Worm (Caenorhabditis elegans) whole organism, late embryonic: ENCODE data around the gene vps-33.2.

ENCODE experiments used
- K09A11.1 ChIP-seq: sonication (generic microtip); optimal IDR thresholded peaks from 2 replicates; lab custom pipeline; 2017; ENCODE audit warnings: antibody characterized with exemption, mild to moderate bottlenecking, missing genetic modification characterization, missing compliant biosample characterization; ENCODE audit not compliant: insufficient read depth
- Y22D7AL.16 ChIP-seq: sonication (generic microtip); optimal IDR thresholded peaks from 2 replicates; lab custom pipeline; 2016; ENCODE audit warnings: missing genetic modification characterization, missing compliant biosample characterization
- ama-1 ChIP-seq: fragments of 150-350 bp; optimal IDR thresholded peaks from 2 replicates; lab custom pipeline; 2014
- ceh-18 ChIP-seq: sonication (generic microtip); optimal IDR thresholded peaks from 2 replicates; lab custom pipeline; 2016; ENCODE audit warnings: missing genetic modification characterization, missing compliant biosample characterization
- ceh-2 ChIP-seq: sonication (generic microtip); optimal IDR thresholded peaks from 2 replicates; lab custom pipeline; 2016; ENCODE audit warnings: missing genotype, missing genetic modification characterization, missing compliant biosample characterization
- ceh-22 ChIP-seq: sonication (generic microtip); optimal IDR thresholded peaks from 2 replicates; lab custom pipeline; 2017; ENCODE audit warnings: missing biosample characterization, missing genetic modification characterization
- ceh-24 ChIP-seq: sonication (generic microtip); optimal IDR thresholded peaks from 2 replicates; lab custom pipeline; 2016; ENCODE audit warnings: mild to moderate bottlenecking, missing genetic modification characterization, missing compliant biosample characterization
- ceh-30 ChIP-seq: fragments of 150-350 bp; optimal IDR thresholded peaks from 2 replicates; lab custom pipeline; 2014; ENCODE audit warnings: missing biosample characterization, missing genetic modification characterization
- ceh-31 ChIP-seq: sonication (generic microtip); optimal IDR thresholded peaks from 2 replicates; lab custom pipeline; 2016; ENCODE audit warnings: missing genetic modification characterization, missing compliant biosample characterization
- ceh-34 ChIP-seq: sonication (generic microtip); optimal IDR thresholded peaks from 2 replicates; lab custom pipeline; 2016; ENCODE audit warnings: mild to moderate bottlenecking, missing genetic modification characterization, missing compliant biosample characterization
- ceh-48 ChIP-seq: sonication (generic microtip); optimal IDR thresholded peaks from 2 replicates; lab custom pipeline; 2016; ENCODE audit warnings: missing genetic modification characterization, inconsistent platforms, missing compliant biosample characterization
- ceh-9 ChIP-seq: sonication (generic microtip); optimal IDR thresholded peaks from 2 replicates; lab custom pipeline; 2016; ENCODE audit warnings: mild to moderate bottlenecking, missing genetic modification characterization, inconsistent platforms, missing compliant biosample characterization
- dmd-4 ChIP-seq: sonication (generic microtip); optimal IDR thresholded peaks from 2 replicates; lab custom pipeline; 2016; ENCODE audit warnings: borderline replicate concordance, missing genetic modification characterization, missing compliant biosample characterization
- dve-1 ChIP-seq: sonication (generic microtip); optimal IDR thresholded peaks from 2 replicates; lab custom pipeline; 2017; ENCODE audit warnings: antibody characterized with exemption, mild to moderate bottlenecking, missing genetic modification characterization, missing compliant biosample characterization
- fkh-6 ChIP-seq: sonication (generic microtip); optimal IDR thresholded peaks from 2 replicates; lab custom pipeline; 2016; ENCODE audit warnings: missing genetic modification characterization, missing compliant biosample characterization
- gmeb-2 ChIP-seq: sonication (generic microtip); optimal IDR thresholded peaks from 2 replicates; lab custom pipeline; 2016; ENCODE audit warnings: missing genetic modification characterization, inconsistent platforms, missing compliant biosample characterization
- hlh-15 ChIP-seq: sonication (generic microtip); optimal IDR thresholded peaks from 2 replicates; lab custom pipeline; 2016; ENCODE audit warnings: missing genetic modification characterization, missing compliant biosample characterization
- hlh-30 ChIP-seq: sonication (generic microtip); optimal IDR thresholded peaks from 2 replicates; lab custom pipeline; 2017; ENCODE audit warnings: antibody characterized with exemption, missing genetic modification characterization, missing compliant biosample characterization; ENCODE audit not compliant: insufficient read depth
- lim-6 ChIP-seq: sonication (generic microtip); optimal IDR thresholded peaks from 2 replicates; lab custom pipeline; 2016; ENCODE audit warnings: missing genetic modification characterization, missing compliant biosample characterization
- lin-11 ChIP-seq: fragments of 200-800 bp; sonication (Bioruptor generic); optimal IDR thresholded peaks from 2 replicates; lab custom pipeline; 2018; ENCODE audit warnings: mild to moderate bottlenecking, missing genetic modification characterization, missing compliant biosample characterization
- madf-2 ChIP-seq: sonication (generic microtip); optimal IDR thresholded peaks from 2 replicates; lab custom pipeline; 2017; ENCODE audit warnings: missing genetic modification characterization, missing compliant biosample characterization
- nfya-1 ChIP-seq: sonication (generic microtip); optimal IDR thresholded peaks from 2 replicates; lab custom pipeline; 2017; ENCODE audit warnings: missing genetic modification characterization, mild to moderate bottlenecking, missing compliant biosample characterization, antibody characterized with exemption, moderate library complexity
- odd-2 ChIP-seq: sonication (generic microtip); optimal IDR thresholded peaks from 2 replicates; lab custom pipeline; 2017; ENCODE audit warnings: antibody characterized with exemption, mild to moderate bottlenecking, missing genetic modification characterization, missing compliant biosample characterization
- pag-3 ChIP-seq: sonication (generic microtip); optimal IDR thresholded peaks from 2 replicates; lab custom pipeline; 2016; ENCODE audit warnings: missing compliant biosample characterization, missing genetic modification characterization, borderline replicate concordance
- pha-2 ChIP-seq: sonication (generic microtip); optimal IDR thresholded peaks from 2 replicates; lab custom pipeline; 2017; ENCODE audit warnings: mild to moderate bottlenecking, missing genetic modification characterization, missing compliant biosample characterization
- pha-4 ChIP-seq: fragments of 150-350 bp; optimal IDR thresholded peaks from 2 replicates; lab custom pipeline; 2018; ENCODE audit warnings: missing biosample characterization, missing genetic modification reagents, missing genetic modification characterization
- rnt-1 ChIP-seq: sonication (generic microtip); optimal IDR thresholded peaks from 2 replicates; lab custom pipeline; 2016; ENCODE audit warnings: missing genetic modification characterization, missing compliant biosample characterization
- sdc-2 ChIP-seq: sonication (generic microtip); optimal IDR thresholded peaks from 2 replicates; lab custom pipeline; 2016; ENCODE audit warnings: missing genotype, missing genetic modification characterization, missing compliant biosample characterization
- sox-2 ChIP-seq: fragments of 200-800 bp; sonication (Bioruptor generic); IDR thresholded peaks from 2 replicates; pipeline ENCODE4 v1.3.6; 2022; ENCODE audit warnings: missing genetic modification reagents, missing genetic modification characterization, missing compliant biosample characterization
- tbx-2 ChIP-seq: sonication (generic microtip); optimal IDR thresholded peaks from 2 replicates; lab custom pipeline; 2016; ENCODE audit warnings: missing genetic modification characterization, missing compliant biosample characterization
- tbx-7 ChIP-seq: sonication (generic microtip); optimal IDR thresholded peaks from 2 replicates; lab custom pipeline; 2016; ENCODE audit warnings: missing genotype, missing genetic modification characterization, missing compliant biosample characterization
- ttx-3 ChIP-seq: sonication (generic microtip); optimal IDR thresholded peaks from 2 replicates; lab custom pipeline; 2016; ENCODE audit warnings: missing genetic modification reagents, missing genetic modification characterization, missing compliant biosample characterization
- unc-3 ChIP-seq, 2 experiments: fragments of 200-800 bp in 1 of 2; sonication (Bioruptor generic) in 1 of 2; sonication (generic microtip) in 1 of 2; conservative IDR thresholded peaks in 1 of 2; optimal IDR thresholded peaks in 1 of 2; 2 replicates each; pipeline versions ENCODE4 v1.3.6 to Lab custom; 2016 to 2022; ENCODE audit warnings: missing compliant biosample characterization in 2 of 2, missing genetic modification characterization in 2 of 2, missing genetic modification reagents in 1 of 2
- unc-86 ChIP-seq: sonication (generic microtip); optimal IDR thresholded peaks from 2 replicates; lab custom pipeline; 2016; ENCODE audit warnings: missing genetic modification characterization, missing compliant biosample characterization
- zip-5 ChIP-seq: sonication (generic microtip); optimal IDR thresholded peaks from 2 replicates; lab custom pipeline; 2016; ENCODE audit warnings: missing genetic modification characterization, missing compliant biosample characterization

Gene vps-33.2

DNA sequence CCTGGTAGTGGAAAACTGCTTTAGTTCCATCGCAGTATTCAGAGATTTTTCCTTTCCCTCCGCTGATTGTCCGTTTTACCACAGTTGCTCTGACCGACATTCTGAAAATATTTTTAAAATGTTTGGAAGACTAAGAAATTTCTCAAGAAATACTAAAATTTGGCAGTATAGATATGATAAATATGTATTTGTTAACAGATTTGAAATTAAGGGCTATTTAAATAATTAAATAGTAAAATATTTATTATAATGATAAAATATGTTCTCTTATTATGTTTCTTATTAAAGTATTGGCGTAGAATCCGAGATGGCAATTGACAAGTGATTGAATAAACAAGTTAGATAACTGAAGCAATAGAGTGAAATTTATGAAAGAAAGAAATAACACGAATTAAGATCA lies 6.9 kb upstream of the vps-33.2 start, which contains the start of gene aipr-1:
Gene aipr-1, minus strand, starts transcription at position 101 of the 400 bp plus-strand sequence.
- TF ChIP-seq ceh-9 (no peak), lin-11 (tag; lab: Kevin White, UChicago) (no peak), pha-4 (tag; lab: Kevin White, UChicago) (no peak), ceh-2 (tag; lab: Kevin White, UChicago) (no peak), gmeb-2 (no peak), Y22D7AL.16 (tag; lab: Kevin White, UChicago) (no peak), nfya-1 (tag; lab: Kevin White, UChicago) (no peak), ceh-30 (tag; lab: Kevin White, UChicago) (no peak), sox-2 (GFP tag; lab: Robert Waterston, UW) (no peak), pag-3 (tag; lab: Kevin White, UChicago) (no peak), ceh-31 (tag; lab: Kevin White, UChicago) (no peak)

DNA sequence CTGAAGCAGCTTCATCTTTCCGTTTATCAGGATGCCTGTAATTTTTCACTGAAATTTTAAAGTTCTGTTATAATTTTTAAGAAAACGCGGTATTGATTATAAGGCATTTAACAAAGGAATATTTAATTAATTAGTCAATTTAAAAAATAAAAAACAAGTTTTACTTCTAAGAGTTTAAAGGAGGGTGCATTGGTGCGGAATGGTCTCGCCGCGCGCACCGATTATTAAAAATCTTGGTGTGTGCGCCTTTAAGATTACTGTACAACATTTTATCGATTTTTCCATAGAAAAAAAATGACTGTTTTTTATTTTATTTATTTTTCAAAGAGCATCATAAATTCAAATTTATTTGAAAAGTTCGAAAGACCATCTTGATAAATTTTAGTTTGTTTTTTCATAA lies 3.5 kb upstream of the vps-33.2 start:
- TF ChIP-seq ceh-18 (tag; lab: Kevin White, UChicago) (no peak), fkh-6 (tag; lab: Kevin White, UChicago) (no peak), madf-2 (tag; lab: Kevin White, UChicago) (no peak), lim-6 (tag; lab: Kevin White, UChicago) (no peak), ttx-3 (tag; lab: Kevin White, UChicago) (no peak)

DNA sequence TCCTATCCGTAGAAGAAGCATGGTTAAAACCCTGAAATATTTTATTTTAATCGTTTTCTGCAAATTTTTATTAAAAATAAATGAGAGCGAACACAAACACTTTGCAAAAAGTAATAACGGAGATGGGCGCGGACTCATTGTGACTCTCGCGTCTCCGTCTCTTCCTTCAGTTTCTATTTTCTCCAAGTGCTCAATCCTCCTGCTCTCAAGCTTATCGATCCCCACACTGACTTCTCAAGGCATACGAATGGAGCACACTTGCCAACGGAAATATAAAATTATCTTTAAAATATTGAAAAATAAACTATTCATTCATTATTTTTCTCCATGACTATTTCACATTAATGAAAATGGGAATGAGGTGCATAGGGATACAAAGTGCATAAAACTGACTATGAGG lies 3.0 kb upstream of the vps-33.2 start, which contains the start of gene dnj-8:
Gene dnj-8, minus strand, starts transcription at position 31 of the 400 bp plus-strand sequence.
- peak; percentile 65 for TF ChIP-seq ceh-48
- TF ChIP-seq rnt-1 (tag; lab: Kevin White, UChicago) = no peak
- no peak for TF ChIP-seq ceh-24 (tag; lab: Kevin White, UChicago)
- TF ChIP-seq ceh-22 = no peak
- TF ChIP-seq K09A11.1 (tag; lab: Kevin White, UChicago) = no peak
- TF ChIP-seq unc-3 (GFP tag; conservative IDR thresholded peaks at IDR 0.05; lab: Robert Waterston, UW) = no peak
- TF ChIP-seq unc-3 (tag; optimal IDR thresholded peaks at IDR 0.05; lab: Kevin White, UChicago) = no peak
- no peak for TF ChIP-seq unc-86 (tag; lab: Kevin White, UChicago)
- TF ChIP-seq odd-2 (tag; lab: Kevin White, UChicago) = no peak
- TF ChIP-seq dve-1 = no peak
- TF ChIP-seq hlh-15 (tag; lab: Kevin White, UChicago) = no peak
- no peak for TF ChIP-seq pag-3 (tag; lab: Kevin White, UChicago)
- TF ChIP-seq dmd-4 (tag; lab: Kevin White, UChicago) = no peak
- no peak for TF ChIP-seq ceh-2 (tag; lab: Kevin White, UChicago)
- peak; percentile 41 for TF ChIP-seq nfya-1 (tag; lab: Kevin White, UChicago)
- no peak for TF ChIP-seq ceh-9
- TF ChIP-seq tbx-2 (tag; lab: Kevin White, UChicago) = no peak

DNA sequence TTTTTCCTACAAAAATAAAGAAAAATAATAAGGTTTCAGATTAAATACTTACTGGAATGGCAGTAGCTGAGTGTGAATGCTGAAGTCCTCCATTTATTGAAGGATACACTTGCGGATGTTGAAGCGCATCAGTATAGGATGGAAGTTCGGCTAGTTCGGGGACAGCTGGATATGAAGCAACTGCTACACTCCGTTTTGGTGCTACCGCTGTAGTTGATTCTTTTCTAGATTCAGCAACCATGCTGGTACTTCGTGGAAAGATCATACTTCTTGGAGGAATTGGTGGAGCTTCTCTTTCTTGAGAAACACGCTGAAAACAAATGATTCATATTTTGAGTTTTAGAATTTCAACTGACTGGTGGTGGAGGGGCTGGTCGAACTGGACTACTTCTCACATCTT lies 7.6 kb downstream of the vps-33.2 start:
- no peak for TF ChIP-seq tbx-7 (tag; lab: Kevin White, UChicago)

DNA sequence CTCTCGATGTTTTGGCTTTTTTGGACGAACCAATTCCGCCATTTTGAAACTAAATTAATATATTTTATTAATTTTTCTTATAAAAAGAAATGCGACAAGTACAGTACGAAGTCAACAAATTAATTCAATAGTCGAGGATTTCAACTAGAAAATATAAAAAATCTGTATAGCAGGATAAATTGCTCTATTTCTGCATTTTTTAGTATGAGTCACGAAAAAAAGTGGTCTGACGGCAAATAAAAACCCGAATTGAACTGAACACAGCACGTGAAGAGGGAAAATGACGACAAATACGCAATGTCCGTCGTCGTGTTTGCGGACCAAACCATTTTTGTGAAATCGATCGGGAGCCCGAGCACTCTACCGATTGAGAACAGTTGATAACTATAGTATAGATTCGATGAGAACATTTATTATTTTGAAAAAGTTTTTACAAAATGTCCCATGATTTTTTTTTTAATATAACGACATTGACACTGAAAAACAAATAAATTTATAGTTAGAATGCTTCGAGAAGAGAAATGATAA lies 8.4 kb downstream of the vps-33.2 start, which contains the start of gene epg-5:
Gene epg-5, minus strand, starts transcription at position 51 of the 528 bp plus-strand sequence.
- TF ChIP-seq ceh-30 (tag; lab: Kevin White, UChicago) = no peak
- TF ChIP-seq hlh-30 (tag; lab: Kevin White, UChicago) = peak; percentile 37
- no peak for TF ChIP-seq ama-1 (lab: Kevin White, UChicago)
- TF ChIP-seq ceh-34 = no peak
- TF ChIP-seq ceh-48 = peak; percentile 38
- no peak for TF ChIP-seq sdc-2 (tag; lab: Kevin White, UChicago)
- TF ChIP-seq ceh-24 (tag; lab: Kevin White, UChicago) = no peak
- TF ChIP-seq zip-5 (tag; lab: Kevin White, UChicago) = no peak
- no peak for TF ChIP-seq pha-2 (tag; lab: Kevin White, UChicago)
- no peak for TF ChIP-seq tbx-7 (tag; lab: Kevin White, UChicago)
